Fruit fly (Drosophila melanogaster): Measurements from ENCODE around the gene CG15412.

DNA sequence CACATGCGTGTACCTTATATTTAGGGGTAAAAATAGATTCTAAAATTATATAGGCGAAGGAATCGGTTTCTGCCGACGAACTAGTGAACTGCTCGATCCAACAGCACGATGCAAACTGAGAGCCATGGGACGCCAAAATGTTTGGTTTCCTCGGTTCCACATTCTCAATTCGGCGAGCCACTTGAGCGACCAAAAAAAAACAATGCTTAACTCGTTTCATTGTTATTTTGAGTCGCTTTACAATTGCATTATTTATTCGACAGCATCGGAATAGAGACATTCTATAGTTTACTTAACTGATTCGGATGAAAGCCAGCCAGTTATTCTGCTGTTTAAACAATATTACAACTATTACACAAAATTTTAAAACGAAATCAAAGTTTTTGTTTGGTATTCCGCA is at the start of gene CG15412:
- TF ChIP-seq CTCF (optimal IDR thresholded peaks at IDR 0.05) (no peak), CG8478 (optimal IDR thresholded peaks at IDR 0.05) (no peak)
